Fruit fly (Drosophila melanogaster) whole organism, prepupa: ENCODE measurements around the gene CG13676.

Experiments
- CG3032 ChIP-seq: fragments of 200-800 bp; optimal IDR thresholded peaks from 2 replicates; lab custom pipeline; 2019; ENCODE audit warnings: missing biosample characterization, mild to moderate bottlenecking, missing genetic modification characterization, moderate library complexity
- CG32006 ChIP-seq: fragments of 200-800 bp; sonication (Bioruptor generic); optimal IDR thresholded peaks from 3 replicates; lab custom pipeline; 2017; ENCODE audit warnings: missing biosample characterization, mild to moderate bottlenecking, missing genetic modification characterization
- CG34406 ChIP-seq: fragments of 200-800 bp; sonication (Bioruptor generic); optimal IDR thresholded peaks from 3 replicates; lab custom pipeline; 2016; ENCODE audit warnings: missing biosample characterization, missing genetic modification characterization
- CG4318 ChIP-seq: fragments of 200-800 bp; sonication (Bioruptor generic); optimal IDR thresholded peaks from 3 replicates; lab custom pipeline; 2017; ENCODE audit warnings: missing biosample characterization, mild to moderate bottlenecking, missing genetic modification characterization
- CG6854 ChIP-seq: fragments of 200-800 bp; sonication (Bioruptor generic); optimal IDR thresholded peaks from 2 replicates; lab custom pipeline; 2017; ENCODE audit warnings: missing biosample characterization, mild to moderate bottlenecking, missing genetic modification characterization
- Eip75B ChIP-seq: fragments of 200-800 bp; sonication (Bioruptor generic); optimal IDR thresholded peaks from 3 replicates; lab custom pipeline; 2016; ENCODE audit warnings: missing biosample characterization, missing genetic modification characterization
- Hr39 ChIP-seq: fragments of 200-800 bp; sonication (Bioruptor generic); optimal IDR thresholded peaks from 2 replicates; lab custom pipeline; 2016; ENCODE audit warnings: missing biosample characterization, missing genetic modification characterization
- net ChIP-seq: fragments of 200-800 bp; sonication (Bioruptor generic); optimal IDR thresholded peaks from 3 replicates; lab custom pipeline; 2016; ENCODE audit warnings: missing biosample characterization, missing genetic modification characterization

DNA sequence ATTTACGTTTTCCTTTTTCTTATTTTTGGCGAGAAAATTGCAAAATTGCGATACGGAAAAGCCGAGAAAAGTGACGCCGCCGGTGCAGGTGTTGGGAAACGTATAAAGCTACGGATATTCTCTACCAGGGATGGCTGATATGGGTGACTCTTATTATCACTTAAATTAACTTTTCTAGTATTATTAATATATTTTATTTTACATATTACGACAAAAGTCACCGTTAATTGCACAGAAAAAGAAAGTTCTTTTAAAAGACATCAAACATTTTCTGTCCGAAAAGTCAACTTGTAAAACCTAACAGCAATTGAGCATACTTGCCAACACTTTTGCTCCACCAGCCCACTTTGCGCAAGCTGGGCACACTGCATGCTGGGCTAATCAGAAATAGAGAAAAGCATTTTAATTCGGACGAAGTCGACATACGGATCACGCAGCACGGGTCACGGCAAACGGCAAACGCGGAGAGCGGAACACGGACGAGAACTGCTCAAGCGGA lies 23.9 kb downstream of the CG13676 start, which contains the start of the genes Cds and Uba2:
- TF ChIP-seq net (GFP tag; lab: Kevin White, UChicago) (peak; percentile 85), CG34406 (peak; percentile 88), CG32006 (peak; percentile 90), CG3032 (tag; lab: Kevin White, UChicago) (peak; percentile 87), CG4318 (GFP tag; lab: Kevin White, UChicago) (no peak), Eip75B (peak; percentile 82), Hr39 (GFP tag; lab: Kevin White, UChicago) (peak; percentile 84), CG6854 (GFP tag; lab: Kevin White, UChicago) (peak; percentile 58)
